Fruit fly (Drosophila melanogaster) whole organism, embryonic: Measurements from ENCODE around the gene CG33483.

Experiments used
- Ada2b ChIP-seq: fragments of 200-800 bp; sonication (Bioruptor generic); IDR thresholded peaks from 2 replicates; pipeline ENCODE4 v1.3.6; 2022; ENCODE audit warnings: missing biosample characterization, missing genetic modification characterization
- Asciz ChIP-seq: fragments of 200-800 bp; sonication (Bioruptor generic); optimal IDR thresholded peaks from 2 replicates; lab custom pipeline; 2017; ENCODE audit warnings: missing biosample characterization, mild to moderate bottlenecking, missing genetic modification characterization, missing genetic modification reagents
- CG10147 ChIP-seq: fragments of 200-800 bp; sonication (Bioruptor generic); optimal IDR thresholded peaks from 2 replicates; lab custom pipeline; 2019; ENCODE audit warnings: missing biosample characterization, mild to moderate bottlenecking, missing genetic modification characterization, moderate library complexity
- CG1024 ChIP-seq: fragments of 200-800 bp; sonication (Bioruptor generic); IDR thresholded peaks from 2 replicates; pipeline ENCODE4 v1.3.6; 2022; ENCODE audit warnings: missing biosample characterization, missing genetic modification characterization
- CG10366 ChIP-seq: fragments of 200-800 bp; sonication (Bioruptor generic); IDR thresholded peaks from 2 replicates; pipeline ENCODE4 v1.3.6; 2022; ENCODE audit warnings: missing biosample characterization, missing genetic modification characterization
- CG10654 ChIP-seq: fragments of 200-800 bp; sonication (Bioruptor generic); optimal IDR thresholded peaks from 2 replicates; lab custom pipeline; 2016; ENCODE audit warnings: missing biosample characterization, missing genetic modification characterization
- CG10979 ChIP-seq: fragments of 200-800 bp; sonication (Bioruptor generic); optimal IDR thresholded peaks from 2 replicates; lab custom pipeline; 2018; ENCODE audit warnings: missing biosample characterization, mild to moderate bottlenecking, missing genetic modification characterization, moderate library complexity
- CG11456 ChIP-seq: fragments of 200-800 bp; sonication (Bioruptor generic); IDR thresholded peaks from 3 replicates; pipeline ENCODE4 v1.3.6; 2022; ENCODE audit warnings: missing biosample characterization, missing genetic modification characterization
- CG11560 ChIP-seq: fragments of 200-800 bp; sonication (Bioruptor generic); IDR thresholded peaks from 3 replicates; pipeline ENCODE4 v1.3.6; 2022; ENCODE audit warnings: missing biosample characterization, missing genetic modification characterization
- CG13775 ChIP-seq: fragments of 200-800 bp; sonication (Bioruptor generic); optimal IDR thresholded peaks from 3 replicates; lab custom pipeline; 2017; ENCODE audit warnings: missing biosample characterization, mild to moderate bottlenecking, missing genetic modification characterization
- CG15514 ChIP-seq: fragments of 200-800 bp; sonication (Bioruptor generic); optimal IDR thresholded peaks from 3 replicates; lab custom pipeline; 2017; ENCODE audit warnings: missing biosample characterization, missing genetic modification characterization, mild to moderate bottlenecking, moderate library complexity, missing genetic modification reagents
- CG16779 ChIP-seq: fragments of 200-800 bp; sonication (Bioruptor generic); IDR thresholded peaks from 2 replicates; pipeline ENCODE4 v1.3.6; 2022; ENCODE audit warnings: missing biosample characterization, missing genetic modification characterization
- CG17186 ChIP-seq: fragments of 200-800 bp; sonication (Bioruptor generic); optimal IDR thresholded peaks from 3 replicates; lab custom pipeline; 2017; ENCODE audit warnings: missing biosample characterization, missing genetic modification reagents, missing genetic modification characterization
- CG2116 ChIP-seq: fragments of 200-800 bp; sonication (Bioruptor generic); optimal IDR thresholded peaks from 3 replicates; lab custom pipeline; 2018; ENCODE audit warnings: missing biosample characterization, mild to moderate bottlenecking, missing genetic modification characterization
- CG34376 ChIP-seq: fragments of 200-800 bp; sonication (Bioruptor generic); optimal IDR thresholded peaks from 2 replicates; lab custom pipeline; 2018; ENCODE audit warnings: missing biosample characterization, mild to moderate bottlenecking, missing genetic modification characterization
- CG4707 ChIP-seq: fragments of 200-800 bp; sonication (Bioruptor generic); optimal IDR thresholded peaks from 2 replicates; lab custom pipeline; 2018; ENCODE audit warnings: missing biosample characterization, mild to moderate bottlenecking, missing genetic modification characterization, moderate library complexity
- CG6765 ChIP-seq: fragments of 200-800 bp; sonication (Bioruptor generic); optimal IDR thresholded peaks from 3 replicates; lab custom pipeline; 2017; ENCODE audit warnings: missing biosample characterization, mild to moderate bottlenecking, missing genetic modification characterization
- CG6791 ChIP-seq: fragments of 200-800 bp; sonication (Bioruptor generic); IDR thresholded peaks from 3 replicates; pipeline ENCODE4 v1.3.6; 2022; ENCODE audit warnings: missing biosample characterization, missing genetic modification characterization; ENCODE audit not compliant: partially characterized antibody
- CG7372 ChIP-seq: fragments of 200-800 bp; sonication (Bioruptor generic); IDR thresholded peaks from 2 replicates; pipeline ENCODE4 v1.3.6; 2022; ENCODE audit warnings: missing biosample characterization, missing genetic modification characterization
- CG8765 ChIP-seq: fragments of 200-800 bp; sonication (Bioruptor generic); IDR thresholded peaks from 2 replicates; pipeline ENCODE4 v1.3.6; 2022; ENCODE audit warnings: missing biosample characterization, missing genetic modification characterization
- Gsc ChIP-seq: fragments of 200-800 bp; sonication (Bioruptor generic); IDR thresholded peaks from 2 replicates; pipeline ENCODE4 v1.3.6; 2022; ENCODE audit warnings: missing biosample characterization, missing genetic modification characterization
- HLH3B ChIP-seq: fragments of 200-800 bp; sonication (Bioruptor generic); IDR thresholded peaks from 2 replicates; pipeline ENCODE4 v1.3.6; 2022; ENCODE audit warnings: missing biosample characterization, missing genetic modification characterization
- HLH4C ChIP-seq: fragments of 200-800 bp; sonication (Bioruptor generic); IDR thresholded peaks from 3 replicates; pipeline ENCODE4 v1.3.6; 2022; ENCODE audit warnings: missing biosample characterization, missing genetic modification characterization; ENCODE audit not compliant: partially characterized antibody
- Hr3 ChIP-seq: fragments of 200-800 bp; sonication (Bioruptor generic); optimal IDR thresholded peaks from 3 replicates; lab custom pipeline; 2016; ENCODE audit warnings: missing biosample characterization, missing genetic modification characterization
- Jarid2 ChIP-seq: fragments of 200-800 bp; sonication (Bioruptor generic); optimal IDR thresholded peaks from 3 replicates; lab custom pipeline; 2017; ENCODE audit warnings: mild to moderate bottlenecking, missing biosample characterization, missing genetic modification reagents, missing genetic modification characterization
- NFAT ChIP-seq: fragments of 200-800 bp; sonication (Bioruptor generic); IDR thresholded peaks from 2 replicates; pipeline ENCODE4 v1.3.6; 2022; ENCODE audit warnings: missing biosample characterization, missing genetic modification characterization
- Sin3A ChIP-seq: fragments of >200 bp; optimal IDR thresholded peaks from 2 replicates; lab custom pipeline; 2018
- Six4 ChIP-seq: fragments of 200-800 bp; sonication (Bioruptor generic); optimal IDR thresholded peaks from 2 replicates; lab custom pipeline; 2016; ENCODE audit warnings: missing biosample characterization, missing genetic modification characterization
- Stat92E ChIP-seq, 3 experiments: fragments of >200 bp in 2 of 3; fragments of 200-800 bp in 1 of 3; sonication (Bioruptor generic) in 1 of 3; optimal IDR thresholded peaks; 2 replicates each; lab custom pipeline; 2017 to 2019; ENCODE audit warnings: missing biosample characterization in 3 of 3, missing genetic modification characterization in 3 of 3, mild to moderate bottlenecking in 1 of 3, moderate library complexity in 1 of 3
- ac ChIP-seq: fragments of 200-800 bp; sonication (Bioruptor generic); optimal IDR thresholded peaks from 3 replicates; lab custom pipeline; 2017; ENCODE audit warnings: missing biosample characterization, mild to moderate bottlenecking, missing genetic modification characterization
- al ChIP-seq: fragments of 200-800 bp; sonication (Bioruptor generic); IDR thresholded peaks from 2 replicates; pipeline ENCODE4 v1.3.6; 2022; ENCODE audit warnings: missing biosample characterization, missing genetic modification characterization
- dimm ChIP-seq: fragments of 200-800 bp; sonication (Bioruptor generic); IDR thresholded peaks from 2 replicates; pipeline ENCODE4 v1.3.6; 2022; ENCODE audit warnings: missing biosample characterization, missing genetic modification characterization
- ewg ChIP-seq: fragments of 200-800 bp; sonication (Bioruptor generic); optimal IDR thresholded peaks from 3 replicates; lab custom pipeline; 2017; ENCODE audit warnings: mild to moderate bottlenecking, missing biosample characterization, missing genetic modification reagents, missing genetic modification characterization
- exex ChIP-seq: fragments of 200-800 bp; sonication (Bioruptor generic); optimal IDR thresholded peaks from 4 replicates; lab custom pipeline; 2018; ENCODE audit warnings: missing biosample characterization, mild to moderate bottlenecking, missing genetic modification characterization, moderate library complexity
- fd102C ChIP-seq: fragments of 200-800 bp; sonication (Bioruptor generic); optimal IDR thresholded peaks from 2 replicates; lab custom pipeline; 2018; ENCODE audit warnings: missing biosample characterization, mild to moderate bottlenecking, missing genetic modification characterization, moderate library complexity
- insv ChIP-seq, 2 experiments: fragments of 200-800 bp; sonication (Bioruptor generic); optimal IDR thresholded peaks; 3 replicates each; lab custom pipeline; 2016 to 2018; ENCODE audit warnings: missing biosample characterization in 2 of 2, missing genetic modification characterization in 2 of 2
- pb ChIP-seq: fragments of 200-800 bp; sonication (Bioruptor generic); optimal IDR thresholded peaks from 3 replicates; lab custom pipeline; 2016; ENCODE audit warnings: missing biosample characterization, missing genetic modification characterization
- prd ChIP-seq, 3 experiments: fragments of >200 bp in 2 of 3; fragments of 200-800 bp in 1 of 3; sonication (Bioruptor generic) in 1 of 3; optimal IDR thresholded peaks in 2 of 3; IDR thresholded peaks in 1 of 3; 2 replicates in 2 of 3; 3 replicates in 1 of 3; pipeline versions ENCODE4 v1.3.6 to Lab custom; 2017 to 2022; ENCODE audit warnings: missing biosample characterization in 1 of 3, missing genetic modification characterization in 1 of 3
- repo ChIP-seq: fragments of 200-800 bp; sonication (Bioruptor generic); optimal IDR thresholded peaks from 2 replicates; lab custom pipeline; 2016; ENCODE audit warnings: missing biosample characterization, missing genetic modification characterization
- schlank ChIP-seq: fragments of 200-800 bp; sonication (Bioruptor generic); optimal IDR thresholded peaks from 2 replicates; lab custom pipeline; 2018; ENCODE audit warnings: missing biosample characterization, mild to moderate bottlenecking, missing genetic modification characterization
- sens-2 ChIP-seq: fragments of 200-800 bp; sonication (Bioruptor generic); IDR thresholded peaks from 2 replicates; pipeline ENCODE4 v1.3.6; 2022; ENCODE audit warnings: missing biosample characterization, missing genetic modification characterization
- shn ChIP-seq: fragments of 200-800 bp; sonication (Bioruptor generic); optimal IDR thresholded peaks from 3 replicates; lab custom pipeline; 2016; ENCODE audit warnings: missing biosample characterization, missing genetic modification characterization
- slou ChIP-seq: fragments of 200-800 bp; sonication (Bioruptor generic); optimal IDR thresholded peaks from 3 replicates; lab custom pipeline; 2016; ENCODE audit warnings: missing biosample characterization, missing genetic modification characterization
- slp2 ChIP-seq: fragments of 200-800 bp; sonication (Bioruptor generic); optimal IDR thresholded peaks from 2 replicates; lab custom pipeline; 2016; ENCODE audit warnings: missing biosample characterization, missing genetic modification characterization
- so ChIP-seq: fragments of 200-800 bp; sonication (Bioruptor generic); IDR thresholded peaks from 3 replicates; pipeline ENCODE4 v1.3.6; 2022; ENCODE audit warnings: missing biosample characterization, missing genetic modification characterization
- sqz ChIP-seq: fragments of 200-800 bp; sonication (Bioruptor generic); optimal IDR thresholded peaks from 3 replicates; lab custom pipeline; 2018; ENCODE audit warnings: missing biosample characterization, mild to moderate bottlenecking, missing genetic modification characterization
- stc ChIP-seq: fragments of 200-800 bp; sonication (Bioruptor generic); IDR thresholded peaks from 2 replicates; pipeline ENCODE4 v1.3.6; 2022; ENCODE audit warnings: missing biosample characterization, missing genetic modification characterization
- sug ChIP-seq: fragments of 200-800 bp; optimal IDR thresholded peaks from 2 replicates; lab custom pipeline; 2019; ENCODE audit warnings: missing biosample characterization, mild to moderate bottlenecking, missing genetic modification characterization, moderate library complexity

The CG33483 gene

DNA sequence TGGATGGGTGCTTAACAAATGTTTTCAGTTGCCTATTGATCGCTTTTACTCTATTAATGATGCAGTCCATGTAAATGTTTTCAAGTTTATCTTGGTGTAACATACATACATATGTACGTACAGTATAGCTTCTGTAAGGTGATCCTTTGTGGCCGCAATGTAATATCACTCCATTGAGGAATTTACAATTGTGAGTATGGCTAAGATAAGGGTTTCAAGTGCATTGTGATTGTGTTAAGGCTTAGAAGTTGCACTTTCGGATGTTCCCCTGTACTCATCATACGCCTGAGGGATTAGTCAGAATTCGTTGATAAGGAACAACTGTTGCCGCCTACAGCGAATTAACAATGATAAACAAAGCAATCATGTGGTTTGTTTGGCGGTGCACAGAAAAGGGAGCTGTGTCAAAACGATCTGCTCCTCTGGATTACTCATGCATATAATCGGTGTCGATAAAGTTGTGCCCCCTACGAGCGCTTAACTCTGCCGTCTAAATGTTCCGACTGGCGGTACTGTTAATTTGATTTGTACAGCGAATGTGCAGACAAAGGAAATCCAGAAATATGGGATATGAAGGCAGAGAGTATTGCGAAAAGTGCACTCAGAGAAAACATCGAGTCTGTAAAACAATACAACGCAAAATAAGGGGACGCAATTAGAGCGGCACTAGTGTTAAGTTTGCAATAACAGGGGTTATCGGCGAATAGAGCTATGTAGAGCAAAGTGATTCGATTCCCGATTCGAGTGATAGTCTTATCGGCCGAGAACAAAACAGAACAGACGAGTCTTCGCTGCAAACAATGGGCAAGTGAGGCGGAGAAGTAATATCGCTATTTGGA, 14.0 kb downstream of the CG33483 start (continued):
- TF ChIP-seq Ada2b, result peak; percentile 76
- peak; percentile 60; the same call in 1 of the 3 replicates for TF ChIP-seq CG11560 (tag; lab: Robert Waterston, UW)
- peak; percentile 38 for TF ChIP-seq shn
- peak; percentile 45 for TF ChIP-seq exex (tag; lab: Kevin White, UChicago)
- no peak for TF ChIP-seq slp2 (GFP tag; lab: Kevin White, UChicago)
- no peak for TF ChIP-seq pb (GFP tag; lab: Kevin White, UChicago)
- TF ChIP-seq CG15514 (GFP tag; lab: Kevin White, UChicago), result peak; percentile 53
- peak; percentile 67 for TF ChIP-seq HLH3B (GFP tag; lab: Robert Waterston, UW)
- TF ChIP-seq Gsc (GFP tag; lab: Robert Waterston, UW), result peak; percentile 42
- TF ChIP-seq ac (GFP tag; lab: Kevin White, UChicago), result no peak
- TF ChIP-seq prd (optimal IDR thresholded peaks at IDR 0.05; lab: Kevin White, UChicago), result no peak
- TF ChIP-seq prd (GFP tag; IDR thresholded peaks at IDR 0.05; lab: Robert Waterston, UW), result peak; percentile 77
- peak; percentile 71 for TF ChIP-seq CG1024 (GFP tag; lab: Robert Waterston, UW)
- TF ChIP-seq Stat92E (GFP tag; optimal IDR thresholded peaks at IDR 0.05; lab: Kevin White, UChicago), result no peak
- 0 out of 2 replicates have a peak, but pooled peaks have one; percentile 6 for TF ChIP-seq al (GFP tag; lab: Robert Waterston, UW)
- TF ChIP-seq CG2116, result no peak
- peak; percentile 27 for TF ChIP-seq Jarid2
- peak; percentile 74; the same call in 1 of the 3 replicates for TF ChIP-seq CG11456
- no peak for TF ChIP-seq HLH4C (GFP tag; lab: Robert Waterston, UW)
- TF ChIP-seq CG6791, result no peak
- TF ChIP-seq sqz (GFP tag; lab: Kevin White, UChicago), result no peak
- peak; percentile 30 for TF ChIP-seq CG10654 (GFP tag; lab: Kevin White, UChicago)
- TF ChIP-seq so (GFP tag; lab: Robert Waterston, UW), result no peak
- TF ChIP-seq CG8765 (GFP tag; lab: Robert Waterston, UW), result peak; percentile 54; the same call in 1 of the 2 replicates
- peak; percentile 24 for TF ChIP-seq ewg (GFP tag; lab: Kevin White, UChicago)
- no peak for TF ChIP-seq Six4 (GFP tag; lab: Kevin White, UChicago)
- no peak for TF ChIP-seq fd102C (GFP tag; lab: Kevin White, UChicago)
- no peak for TF ChIP-seq CG34376
- TF ChIP-seq stc (GFP tag; lab: Robert Waterston, UW), result peak; percentile 40; the same call in 1 of the 2 replicates
- TF ChIP-seq slou (GFP tag; lab: Kevin White, UChicago), result no peak
- peak; percentile 16 for TF ChIP-seq repo (GFP tag; lab: Kevin White, UChicago)
- 0 out of 2 replicates have a peak, but pooled peaks have one; percentile 32 for TF ChIP-seq CG16779 (GFP tag; lab: Robert Waterston, UW)
- 0 out of 2 replicates have a peak, but pooled peaks have one; percentile 22 for TF ChIP-seq dimm (GFP tag; lab: Robert Waterston, UW)
- TF ChIP-seq Asciz (GFP tag; lab: Kevin White, UChicago), result peak; percentile 34
- TF ChIP-seq NFAT (GFP tag; lab: Robert Waterston, UW), result peak; percentile 61
- TF ChIP-seq CG10366 (GFP tag; lab: Robert Waterston, UW), result peak; percentile 49; the same call in 1 of the 2 replicates
- peak; percentile 9 for TF ChIP-seq CG13775 (GFP tag; lab: Kevin White, UChicago)
- TF ChIP-seq sug (tag; lab: Kevin White, UChicago), result no peak
- peak; percentile 61 for TF ChIP-seq CG10979
- TF ChIP-seq CG17186 (GFP tag; lab: Kevin White, UChicago), result no peak
- peak; percentile 44 for TF ChIP-seq Hr3 (GFP tag; lab: Kevin White, UChicago)
- TF ChIP-seq insv (GFP tag; optimal IDR thresholded peaks at IDR 0.05; lab: Kevin White, UChicago), result no peak
- TF ChIP-seq Sin3A (lab: Kevin White, UChicago), result no peak
- peak; percentile 38 for TF ChIP-seq CG4707
- no peak for TF ChIP-seq sens-2 (GFP tag; lab: Robert Waterston, UW)
- peak; percentile 60; the same call in 1 of the 2 replicates for TF ChIP-seq CG7372
- TF ChIP-seq CG10147 (GFP tag; lab: Kevin White, UChicago), result peak; percentile 40
- peak; percentile 41 for TF ChIP-seq schlank
- TF ChIP-seq CG6765 (GFP tag; lab: Kevin White, UChicago), result no peak
